Fruit fly (Drosophila melanogaster) whole organism, embryonic: Measurements from ENCODE around the gene Tsp97E.

Source experiments
- ATbp ChIP-seq: fragments of 200-800 bp; sonication (Bioruptor generic); optimal IDR thresholded peaks from 2 replicates; lab custom pipeline; 2017; ENCODE audit warnings: missing biosample characterization, mild to moderate bottlenecking, missing genetic modification characterization, missing genetic modification reagents
- CG10267 ChIP-seq: fragments of 200-800 bp; sonication (Bioruptor generic); optimal IDR thresholded peaks from 2 replicates; lab custom pipeline; 2018; ENCODE audit warnings: missing biosample characterization, mild to moderate bottlenecking, missing genetic modification characterization, moderate library complexity
- CG10979 ChIP-seq: fragments of 200-800 bp; sonication (Bioruptor generic); optimal IDR thresholded peaks from 2 replicates; lab custom pipeline; 2018; ENCODE audit warnings: missing biosample characterization, mild to moderate bottlenecking, missing genetic modification characterization, moderate library complexity
- CG12942 ChIP-seq: fragments of 200-800 bp; sonication (Bioruptor generic); optimal IDR thresholded peaks from 3 replicates; lab custom pipeline; 2016; ENCODE audit warnings: missing biosample characterization, missing genetic modification characterization
- CG15514 ChIP-seq: fragments of 200-800 bp; sonication (Bioruptor generic); optimal IDR thresholded peaks from 3 replicates; lab custom pipeline; 2017; ENCODE audit warnings: missing biosample characterization, missing genetic modification characterization, mild to moderate bottlenecking, moderate library complexity, missing genetic modification reagents
- CG2199 ChIP-seq: fragments of 200-800 bp; sonication (Bioruptor generic); IDR thresholded peaks from 3 replicates; pipeline ENCODE4 v1.3.6; 2022; ENCODE audit warnings: missing biosample characterization, missing genetic modification characterization
- CG2712 ChIP-seq: fragments of 200-800 bp; optimal IDR thresholded peaks from 3 replicates; lab custom pipeline; 2019; ENCODE audit warnings: missing biosample characterization, mild to moderate bottlenecking, missing genetic modification characterization, moderate library complexity
- CG32532 ChIP-seq: fragments of 200-800 bp; sonication (Bioruptor generic); IDR thresholded peaks from 2 replicates; pipeline ENCODE4 v1.3.6; 2022; ENCODE audit warnings: missing biosample characterization, missing genetic modification characterization
- CG33557 ChIP-seq: fragments of 200-800 bp; sonication (Bioruptor generic); optimal IDR thresholded peaks from 2 replicates; lab custom pipeline; 2019; ENCODE audit warnings: missing biosample characterization, mild to moderate bottlenecking, missing genetic modification characterization, moderate library complexity
- CG3847 ChIP-seq: fragments of 200-800 bp; sonication (Bioruptor generic); IDR thresholded peaks from 2 replicates; pipeline ENCODE4 v1.3.6; 2022; ENCODE audit warnings: missing biosample characterization, missing genetic modification characterization
- CG43689 ChIP-seq: fragments of 200-800 bp; sonication (Bioruptor generic); IDR thresholded peaks from 2 replicates; pipeline ENCODE4 v1.3.6; 2022; ENCODE audit warnings: missing biosample characterization, missing genetic modification characterization
- CG8388 ChIP-seq: fragments of 200-800 bp; sonication (Bioruptor generic); optimal IDR thresholded peaks from 2 replicates; lab custom pipeline; 2019; ENCODE audit warnings: missing biosample characterization, mild to moderate bottlenecking, missing genetic modification characterization, moderate library complexity
- CHES-1-like ChIP-seq: fragments of 200-800 bp; sonication (Bioruptor generic); optimal IDR thresholded peaks from 2 replicates; lab custom pipeline; 2016; ENCODE audit warnings: missing biosample characterization, missing genetic modification characterization
- CkIIα-i1 ChIP-seq: fragments of 200-800 bp; sonication (Bioruptor generic); IDR thresholded peaks from 2 replicates; pipeline ENCODE4 v1.3.6; 2022; ENCODE audit warnings: missing biosample characterization, missing genetic modification characterization
- CrebB ChIP-seq: fragments of 200-800 bp; sonication (Bioruptor generic); optimal IDR thresholded peaks from 3 replicates; lab custom pipeline; 2018; ENCODE audit warnings: missing biosample characterization, mild to moderate bottlenecking, missing genetic modification characterization
- Dip3 ChIP-seq: fragments of 200-800 bp; sonication (Bioruptor generic); optimal IDR thresholded peaks from 3 replicates; lab custom pipeline; 2016; ENCODE audit warnings: missing biosample characterization, missing genetic modification characterization
- Elba2 ChIP-seq: fragments of 200-800 bp; sonication (Bioruptor generic); optimal IDR thresholded peaks from 3 replicates; lab custom pipeline; 2016; ENCODE audit warnings: missing biosample characterization, missing genetic modification characterization
- Ets65A ChIP-seq: fragments of 200-800 bp; sonication (Bioruptor generic); peaks from one replicate; lab custom pipeline; 2016; ENCODE audit warnings: missing biosample characterization, missing genetic modification characterization
- H2.0 ChIP-seq: fragments of 200-800 bp; sonication (Bioruptor generic); IDR thresholded peaks from 2 replicates; pipeline ENCODE4 v1.3.6; 2022; ENCODE audit warnings: missing biosample characterization, missing genetic modification characterization
- HLH54F ChIP-seq: fragments of 200-800 bp; sonication (Bioruptor generic); optimal IDR thresholded peaks from 3 replicates; lab custom pipeline; 2016; ENCODE audit warnings: missing biosample characterization, missing genetic modification characterization
- HmgD ChIP-seq: fragments of 200-800 bp; sonication (Bioruptor generic); optimal IDR thresholded peaks from 3 replicates; lab custom pipeline; 2016; ENCODE audit warnings: missing biosample characterization, missing genetic modification characterization
- Med ChIP-seq: fragments of 200-800 bp; sonication (Bioruptor generic); peaks from one replicate; lab custom pipeline; 2016; ENCODE audit warnings: missing biosample characterization, missing genetic modification characterization, mild to moderate bottlenecking, inconsistent platforms, moderate library complexity
- Mes4 ChIP-seq: fragments of 200-800 bp; sonication (Bioruptor generic); optimal IDR thresholded peaks from 2 replicates; lab custom pipeline; 2016; ENCODE audit warnings: missing biosample characterization, missing genetic modification characterization
- NC2α ChIP-seq: fragments of 200-800 bp; sonication (Bioruptor generic); optimal IDR thresholded peaks from 2 replicates; lab custom pipeline; 2016; ENCODE audit warnings: missing biosample characterization, missing genetic modification characterization
- NK7.1 ChIP-seq: fragments of 200-800 bp; sonication (Bioruptor generic); optimal IDR thresholded peaks from 3 replicates; lab custom pipeline; 2016; ENCODE audit warnings: missing biosample characterization, missing genetic modification characterization
- Nf-YB ChIP-seq: fragments of 200-800 bp; sonication (Bioruptor generic); optimal IDR thresholded peaks from 3 replicates; lab custom pipeline; 2019; ENCODE audit warnings: missing biosample characterization, mild to moderate bottlenecking, missing genetic modification characterization, moderate library complexity
- Oli ChIP-seq: fragments of 200-800 bp; sonication (Bioruptor generic); optimal IDR thresholded peaks from 2 replicates; lab custom pipeline; 2018; ENCODE audit warnings: missing biosample characterization, mild to moderate bottlenecking, missing genetic modification characterization, moderate library complexity
- Sry-β ChIP-seq: fragments of 200-800 bp; sonication (Bioruptor generic); optimal IDR thresholded peaks from 2 replicates; lab custom pipeline; 2018; ENCODE audit warnings: missing biosample characterization, mild to moderate bottlenecking, missing genetic modification characterization, moderate library complexity
- bab2 ChIP-seq: fragments of 200-800 bp; sonication (Bioruptor generic); optimal IDR thresholded peaks from 2 replicates; lab custom pipeline; 2016; ENCODE audit warnings: missing biosample characterization, missing genetic modification characterization
- bcd ChIP-seq: fragments of 200-800 bp; sonication (Bioruptor generic); optimal IDR thresholded peaks from 2 replicates; lab custom pipeline; 2017; ENCODE audit warnings: missing biosample characterization, mild to moderate bottlenecking, missing genetic modification characterization
- bigmax ChIP-seq: fragments of 200-800 bp; sonication (Bioruptor generic); optimal IDR thresholded peaks from 2 replicates; lab custom pipeline; 2018; ENCODE audit warnings: missing biosample characterization, mild to moderate bottlenecking, missing genetic modification characterization
- chinmo ChIP-seq: fragments of 200-800 bp; sonication (Bioruptor generic); IDR thresholded peaks from 4 replicates; pipeline ENCODE4 v1.3.6; 2022; ENCODE audit warnings: missing biosample characterization, missing genetic modification characterization; ENCODE audit not compliant: partially characterized antibody
- da ChIP-seq: fragments of 200-800 bp; sonication (Bioruptor generic); optimal IDR thresholded peaks from 2 replicates; lab custom pipeline; 2016; ENCODE audit warnings: missing biosample characterization, missing genetic modification characterization
- dati ChIP-seq: fragments of 200-800 bp; sonication (Bioruptor generic); IDR thresholded peaks from 2 replicates; pipeline ENCODE4 v1.3.6; 2022; ENCODE audit warnings: missing biosample characterization, missing genetic modification characterization
- ems ChIP-seq: fragments of 200-800 bp; sonication (Bioruptor generic); optimal IDR thresholded peaks from 3 replicates; lab custom pipeline; 2016; ENCODE audit warnings: missing biosample characterization, missing genetic modification characterization
- ewg ChIP-seq: fragments of 200-800 bp; sonication (Bioruptor generic); optimal IDR thresholded peaks from 3 replicates; lab custom pipeline; 2017; ENCODE audit warnings: mild to moderate bottlenecking, missing biosample characterization, missing genetic modification reagents, missing genetic modification characterization
- gro ChIP-seq: fragments of 200-800 bp; sonication (Bioruptor generic); optimal IDR thresholded peaks from 2 replicates; lab custom pipeline; 2016; ENCODE audit warnings: missing biosample characterization, missing genetic modification characterization
- ham ChIP-seq: fragments of 200-800 bp; sonication (Bioruptor generic); IDR thresholded peaks from 2 replicates; pipeline ENCODE4 v1.3.6; 2022; ENCODE audit warnings: missing biosample characterization, missing genetic modification characterization
- insv ChIP-seq, 2 experiments: fragments of 200-800 bp; sonication (Bioruptor generic); optimal IDR thresholded peaks; 3 replicates each; lab custom pipeline; 2016 to 2018; ENCODE audit warnings: missing biosample characterization in 2 of 2, missing genetic modification characterization in 2 of 2
- lmd ChIP-seq: fragments of 200-800 bp; sonication (Bioruptor generic); IDR thresholded peaks from 2 replicates; pipeline ENCODE4 v1.3.6; 2022; ENCODE audit warnings: missing biosample characterization, missing genetic modification characterization
- lola ChIP-seq, 3 experiments: fragments of >200 bp in 2 of 3; fragments of 200-800 bp in 1 of 3; sonication (Bioruptor generic) in 1 of 3; optimal IDR thresholded peaks; 2 replicates each; lab custom pipeline; 2017 to 2019; ENCODE audit warnings: missing biosample characterization in 3 of 3, missing genetic modification characterization in 3 of 3, mild to moderate bottlenecking in 1 of 3, moderate library complexity in 1 of 3
- lov ChIP-seq, 2 experiments: fragments of 200-800 bp in 1 of 2; fragments of >200 bp in 1 of 2; sonication (Bioruptor generic) in 1 of 2; IDR thresholded peaks in 1 of 2; optimal IDR thresholded peaks in 1 of 2; 2 replicates in 1 of 2; 3 replicates in 1 of 2; pipeline versions ENCODE4 v1.3.6 to Lab custom; 2017 to 2022; ENCODE audit warnings: missing biosample characterization in 1 of 2, missing genetic modification characterization in 1 of 2
- psq ChIP-seq: fragments of 200-800 bp; sonication (Bioruptor generic); optimal IDR thresholded peaks from 2 replicates; lab custom pipeline; 2017; ENCODE audit warnings: missing biosample characterization, missing genetic modification characterization
- row ChIP-seq: fragments of 200-800 bp; sonication (Bioruptor generic); IDR thresholded peaks from 3 replicates; pipeline ENCODE4 v1.3.6; 2022; ENCODE audit warnings: missing biosample characterization, missing genetic modification characterization
- seq ChIP-seq: fragments of 200-800 bp; sonication (Bioruptor generic); IDR thresholded peaks from 2 replicates; pipeline ENCODE4 v1.3.6; 2022; ENCODE audit warnings: missing biosample characterization, missing genetic modification characterization
- sr ChIP-seq: fragments of 200-800 bp; sonication (Bioruptor generic); IDR thresholded peaks from 3 replicates; pipeline ENCODE4 v1.3.6; 2022; ENCODE audit warnings: missing biosample characterization, missing genetic modification characterization
- ttk ChIP-seq: fragments of 200-800 bp; sonication (Bioruptor generic); IDR thresholded peaks from 2 replicates; pipeline ENCODE4 v2.1.2; 2022; ENCODE audit warnings: missing biosample characterization, missing genetic modification characterization
- tup ChIP-seq: fragments of 200-800 bp; sonication (Bioruptor generic); optimal IDR thresholded peaks from 2 replicates; lab custom pipeline; 2016; ENCODE audit warnings: missing biosample characterization, mild to moderate bottlenecking, missing genetic modification characterization, moderate library complexity
- vfl ChIP-seq: fragments of 200-800 bp; sonication (Bioruptor generic); optimal IDR thresholded peaks from 2 replicates; lab custom pipeline; 2016; ENCODE audit warnings: missing biosample characterization, missing genetic modification characterization
- wek ChIP-seq: fragments of 200-800 bp; sonication (Bioruptor generic); optimal IDR thresholded peaks from 3 replicates; lab custom pipeline; 2018; ENCODE audit warnings: missing biosample characterization, mild to moderate bottlenecking, missing genetic modification characterization, moderate library complexity
- wor ChIP-seq: fragments of 200-800 bp; sonication (Bioruptor generic); IDR thresholded peaks from 2 replicates; pipeline ENCODE4 v1.3.6; 2022; ENCODE audit warnings: missing biosample characterization, missing genetic modification characterization

The Tsp97E gene

DNA sequence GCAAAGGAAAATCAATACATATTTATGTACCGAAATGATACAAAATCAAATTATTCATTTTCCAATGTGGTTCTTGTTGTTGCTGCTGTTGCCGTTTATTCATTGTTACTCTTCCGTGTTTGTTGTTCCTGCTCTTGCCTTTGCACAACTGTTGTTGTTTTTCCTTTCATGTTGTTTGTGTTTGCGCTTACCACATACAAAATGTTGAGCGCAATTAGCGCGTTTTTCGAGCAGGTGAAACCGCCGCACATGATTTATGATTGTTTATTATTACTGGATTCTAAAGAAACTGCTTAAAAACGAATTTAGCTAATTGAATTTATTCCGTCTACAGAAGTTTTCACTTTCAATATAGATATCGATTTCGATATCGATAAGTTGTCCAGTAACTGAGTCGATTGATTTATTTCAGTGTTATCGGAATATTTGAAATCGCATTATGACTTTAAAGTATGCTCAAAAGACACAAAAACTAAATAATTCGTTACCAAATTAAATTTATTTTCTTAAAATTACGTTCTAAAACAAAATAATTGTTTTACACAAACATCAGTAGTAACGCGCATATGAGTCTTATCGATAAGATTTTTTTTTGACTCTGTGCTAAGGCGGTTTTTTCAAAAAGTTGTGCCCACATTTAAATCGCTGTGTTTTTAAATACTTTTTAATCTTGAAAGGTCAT lies at the start of gene Tsp97E (continued):
- peak; percentile 50 for TF ChIP-seq CG10267 (tag; lab: Kevin White, UChicago)
- peak; percentile 22 for TF ChIP-seq Med (GFP tag; lab: Kevin White, UChicago)
- no peak for TF ChIP-seq CG12942 (GFP tag; lab: Kevin White, UChicago)
- TF ChIP-seq CrebB (tag; lab: Kevin White, UChicago) = no peak
- peak; percentile 49 for TF ChIP-seq CG2712
- TF ChIP-seq Sry-β (GFP tag; lab: Kevin White, UChicago) = no peak
- TF ChIP-seq lov (optimal IDR thresholded peaks at IDR 0.05; lab: Kevin White, UChicago) = no peak
- no peak for TF ChIP-seq lov (GFP tag; IDR thresholded peaks at IDR 0.05; lab: Robert Waterston, UW)
- TF ChIP-seq lola (GFP tag; optimal IDR thresholded peaks at IDR 0.05; lab: Kevin White, UChicago) = peak in 1 of 3 experiments; percentile 2
- no peak for TF ChIP-seq CG8388 (GFP tag; lab: Kevin White, UChicago)
- TF ChIP-seq CG33557 (GFP tag; lab: Kevin White, UChicago) = peak; percentile 68
- TF ChIP-seq ewg (GFP tag; lab: Kevin White, UChicago) = no peak
- TF ChIP-seq HLH54F (GFP tag; lab: Kevin White, UChicago) = no peak
- TF ChIP-seq NC2α (GFP tag; lab: Kevin White, UChicago) = no peak
- no peak for TF ChIP-seq tup (GFP tag; lab: Kevin White, UChicago)
- TF ChIP-seq seq (GFP tag; lab: Robert Waterston, UW) = no peak
- peak; percentile 87 for TF ChIP-seq CG15514 (GFP tag; lab: Kevin White, UChicago)
- TF ChIP-seq CG43689 (GFP tag; lab: Robert Waterston, UW) = no peak
- no peak for TF ChIP-seq ham (GFP tag; lab: Robert Waterston, UW)
- no peak for TF ChIP-seq HmgD (GFP tag; lab: Kevin White, UChicago)
- TF ChIP-seq Oli (tag; lab: Kevin White, UChicago) = no peak
- TF ChIP-seq bab2 (GFP tag; lab: Kevin White, UChicago) = no peak
- no peak for TF ChIP-seq H2.0 (GFP tag; lab: Robert Waterston, UW)
- TF ChIP-seq wor (GFP tag; lab: Robert Waterston, UW) = no peak
- no peak for TF ChIP-seq insv (GFP tag; optimal IDR thresholded peaks at IDR 0.05; lab: Kevin White, UChicago)
- no peak for TF ChIP-seq CkIIα-i1 (GFP tag; lab: Robert Waterston, UW)
- no peak for TF ChIP-seq CHES-1-like (GFP tag; lab: Kevin White, UChicago)
- no peak for TF ChIP-seq dati
- TF ChIP-seq Mes4 = no peak
- TF ChIP-seq CG32532 (GFP tag; lab: Robert Waterston, UW) = no peak
- no peak for TF ChIP-seq da
- TF ChIP-seq lmd = no peak
- no peak for TF ChIP-seq NK7.1 (GFP tag; lab: Kevin White, UChicago)
- no peak for TF ChIP-seq Nf-YB (GFP tag; lab: Kevin White, UChicago)
- TF ChIP-seq Ets65A (GFP tag; lab: Kevin White, UChicago) = no peak
- TF ChIP-seq ttk (GFP tag; lab: Robert Waterston, UW) = no peak
- TF ChIP-seq bcd (GFP tag; lab: Kevin White, UChicago) = no peak
- peak; percentile 26 for TF ChIP-seq gro (GFP tag; lab: Kevin White, UChicago)
- no peak for TF ChIP-seq CG10979 (tag; lab: Kevin White, UChicago)
- TF ChIP-seq wek (GFP tag; lab: Kevin White, UChicago) = no peak
- no peak for TF ChIP-seq CG2199 (GFP tag; lab: Robert Waterston, UW)
- peak; percentile 78; the same call in 1 of the 4 replicates for TF ChIP-seq chinmo
- TF ChIP-seq Elba2 (GFP tag; lab: Kevin White, UChicago) = no peak
- no peak for TF ChIP-seq vfl (GFP tag; lab: Kevin White, UChicago)
- TF ChIP-seq Dip3 = no peak
- TF ChIP-seq CG3847 (GFP tag; lab: Robert Waterston, UW) = no peak
- no peak for TF ChIP-seq bigmax (GFP tag; lab: Kevin White, UChicago)
- TF ChIP-seq ATbp (GFP tag; lab: Kevin White, UChicago) = no peak
- no peak for TF ChIP-seq psq
- no peak for TF ChIP-seq ems
- no peak for TF ChIP-seq row (GFP tag; lab: Robert Waterston, UW)
- TF ChIP-seq sr = no peak
